Fruit fly (Drosophila melanogaster) S2 (cell line): ENCODE data around the gene CG2186.

ENCODE experiments used
- CG8478 ChIP-seq: fragments of >200 bp; optimal IDR thresholded peaks from 2 replicates; lab custom pipeline; 2018
- CTCF ChIP-seq, 2 experiments: fragments of >200 bp; optimal IDR thresholded peaks; 2 replicates each; lab custom pipeline; 2018

dm6 chrX:10905047-10905446 is 47.6 kb downstream of the CG2186 start:
- no peak for TF ChIP-seq CG8478 (lab: Kevin White, UChicago)
- TF ChIP-seq CTCF (optimal IDR thresholded peaks at IDR 0.05; lab: Kevin White, UChicago), result no peak
